Worm (Caenorhabditis elegans): ENCODE data around the gene C16D9.6.
A peak's percentile ranks its signal among the peaks of the same experiment; 100 is the strongest.

The C16D9.6 gene

DNA sequence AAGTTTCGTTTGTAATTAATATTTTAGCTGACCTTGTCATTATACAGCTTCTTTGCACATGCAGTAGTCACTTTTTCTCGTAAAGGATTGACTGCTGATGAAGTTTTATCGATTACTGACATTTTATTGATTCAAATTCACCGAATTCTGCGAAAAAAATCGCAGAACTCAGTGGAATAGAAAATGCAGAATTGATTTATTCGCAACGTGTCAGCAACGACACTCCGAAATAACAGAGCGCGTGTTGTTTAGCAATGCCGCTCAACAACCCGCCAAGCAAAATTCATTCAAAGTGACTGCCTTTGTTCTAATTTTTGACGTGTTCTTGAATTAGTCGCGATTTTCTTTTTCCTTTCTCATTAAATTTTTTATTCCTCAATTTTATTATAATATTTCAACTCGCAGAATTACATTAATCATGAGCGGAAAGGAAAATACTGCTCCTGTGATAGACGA is 29.0 kb downstream of the C16D9.6 start, which contains the start of the genes cogc-6 and air-1:
Gene cogc-6, minus strand, starts transcription at position 234 of the 456 bp plus-strand sequence.
Gene air-1, plus strand, starts transcription at position 406 of the 456 bp plus-strand sequence.
- TF ChIP-seq mec-3 (tag; optimal IDR thresholded peaks at IDR 0.05; ENCODE audit: borderline replicate concordance): no peak
- TF ChIP-seq elt-4 (tag; optimal IDR thresholded peaks at IDR 0.05): no peak
- no peak for TF ChIP-seq nfya-1 (tag; optimal IDR thresholded peaks at IDR 0.05)
- TF ChIP-seq ahr-1 (tag; optimal IDR thresholded peaks at IDR 0.05): no peak

DNA sequence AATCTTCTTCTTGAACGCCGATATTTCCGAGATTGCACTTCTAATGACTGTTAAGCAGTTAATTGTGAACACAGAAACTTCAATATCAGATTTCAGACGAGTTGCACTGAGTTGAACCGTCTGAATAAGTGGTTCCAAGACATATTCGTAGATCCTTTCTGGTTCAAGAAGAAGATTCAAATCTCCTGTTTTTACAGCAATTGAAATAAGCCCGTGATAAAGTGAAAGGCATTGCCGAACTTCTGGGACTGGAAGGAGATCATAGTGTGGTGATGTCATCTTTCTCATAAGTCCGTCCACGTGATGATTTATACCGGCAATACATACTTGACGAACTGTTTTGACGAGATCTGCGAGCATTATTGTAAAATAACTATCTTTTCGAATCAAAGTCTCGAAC is 30.6 kb downstream of the C16D9.6 start:
- no peak for TF ChIP-seq Y22D7AL.16 (tag; optimal IDR thresholded peaks at IDR 0.05)
- TF ChIP-seq lim-6 (tag; optimal IDR thresholded peaks at IDR 0.05): no peak
- no peak for TF ChIP-seq T23F11.4 (GFP tag; optimal IDR thresholded peaks at IDR 0.05)
- no peak for TF ChIP-seq C08G9.2 (tag; optimal IDR thresholded peaks at IDR 0.05)

DNA sequence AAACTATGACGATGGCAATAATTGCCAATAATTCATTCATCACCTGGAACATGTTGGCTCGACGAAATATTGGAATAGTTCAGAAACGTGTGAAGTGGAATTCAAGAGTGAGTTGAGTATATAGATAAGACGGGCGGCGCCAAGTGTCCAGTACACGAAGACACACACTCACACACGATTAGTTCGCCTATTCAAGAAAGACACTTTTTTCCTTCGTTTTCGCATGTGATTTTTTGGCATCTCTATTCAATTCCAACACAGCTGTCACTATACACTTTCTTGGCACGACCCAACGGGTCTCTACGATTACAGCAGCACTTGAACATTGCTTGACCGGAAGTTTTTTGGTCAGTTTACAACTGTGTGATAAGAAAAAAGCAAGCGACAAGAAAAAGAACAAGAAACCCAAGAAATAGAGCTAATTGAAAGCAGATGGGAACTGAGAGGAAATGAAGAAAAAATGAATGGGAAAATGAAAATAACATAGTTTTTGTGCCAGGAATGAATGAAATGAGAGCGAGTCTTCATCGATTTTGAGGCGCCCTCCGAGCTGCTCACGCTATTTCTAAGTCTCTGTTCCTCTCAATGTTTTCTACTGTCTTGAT is 32.3 kb downstream of the C16D9.6 start, which contains the start of gene K07C11.8:
Gene K07C11.8, minus strand, starts transcription at position 224 of the 605 bp plus-strand sequence.
- TF ChIP-seq C38D4.7 (GFP tag; optimal IDR thresholded peaks at IDR 0.05) (no peak), ceh-48 (tag; optimal IDR thresholded peaks at IDR 0.05) (peak; percentile 51)

DNA sequence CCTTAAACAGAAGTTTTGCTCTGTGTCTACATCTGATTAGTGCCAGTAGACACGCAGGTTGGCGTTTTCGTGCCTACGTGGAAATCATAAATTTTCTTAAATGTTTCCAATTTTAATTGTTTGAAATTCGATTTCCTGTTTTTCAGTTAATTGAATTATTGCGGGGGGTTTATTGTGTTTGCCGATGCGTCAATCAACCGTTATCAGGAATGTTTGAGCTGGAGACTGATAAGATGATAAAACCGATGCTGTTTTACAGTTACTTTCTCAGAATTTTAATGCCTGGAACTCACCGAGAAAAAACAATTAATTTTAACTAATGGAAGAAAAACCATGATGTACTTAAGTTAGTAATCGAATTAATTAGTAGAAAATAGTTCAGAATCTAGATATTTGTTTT is 33.0 kb downstream of the C16D9.6 start:
- TF ChIP-seq elt-2 (tag; optimal IDR thresholded peaks at IDR 0.05) (peak; percentile 87), ceh-34 (tag; optimal IDR thresholded peaks at IDR 0.05) (no peak)

DNA sequence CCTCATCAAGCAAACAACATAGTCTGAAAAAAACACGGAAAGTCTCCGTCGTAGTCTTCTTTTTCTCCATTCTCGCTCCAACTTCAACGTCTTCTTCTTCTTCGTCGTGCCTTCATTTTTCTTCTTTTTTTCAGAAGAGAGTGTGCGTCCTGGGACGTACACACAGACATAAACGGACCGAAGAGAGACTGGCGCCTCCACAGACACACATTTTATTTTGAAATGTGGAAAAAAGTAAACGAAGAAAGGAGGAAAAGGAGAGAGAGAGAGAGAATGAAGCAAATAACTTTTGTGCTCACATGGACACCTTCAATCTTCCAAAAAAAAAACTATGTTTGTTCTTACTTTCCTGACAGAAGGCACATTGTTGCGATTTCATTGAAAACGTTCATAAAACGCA is 35.0 kb downstream of the C16D9.6 start:
- TF ChIP-seq npax-4 (tag; optimal IDR thresholded peaks at IDR 0.05) (no peak), syd-9 (tag; optimal IDR thresholded peaks at IDR 0.05) (no peak), ceh-6 (GFP tag; optimal IDR thresholded peaks at IDR 0.05) (no peak), dve-1 (tag; optimal IDR thresholded peaks at IDR 0.05) (no peak)

DNA sequence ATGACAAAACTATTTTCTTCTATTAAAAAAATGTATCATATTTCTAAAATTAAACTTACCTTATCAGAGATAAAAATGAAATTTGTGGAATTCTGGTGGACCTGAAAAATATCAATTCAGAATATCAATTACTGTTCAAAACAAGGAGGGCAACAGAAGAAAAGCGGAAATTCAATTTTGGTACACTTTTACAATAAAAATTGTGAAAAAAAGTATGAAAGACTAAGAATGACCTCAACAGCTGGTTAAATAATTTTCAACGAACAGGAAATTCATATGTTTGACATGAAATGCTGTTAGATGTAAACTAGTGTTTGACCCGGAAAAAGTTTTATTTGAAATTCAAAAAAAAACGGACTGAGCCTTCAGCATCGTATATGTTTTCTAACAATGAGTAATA is 36.2 kb downstream of the C16D9.6 start, which contains the start of gene K07C11.7:
Gene K07C11.7, minus strand, starts transcription at position 101 of the 400 bp plus-strand sequence.
- TF ChIP-seq zip-5 (tag; optimal IDR thresholded peaks at IDR 0.05) (no peak), ceh-6 (GFP tag; optimal IDR thresholded peaks at IDR 0.05) (no peak), ztf-16 (tag; optimal IDR thresholded peaks at IDR 0.05) (no peak), pax-1 (tag; optimal IDR thresholded peaks at IDR 0.05) (no peak)

DNA sequence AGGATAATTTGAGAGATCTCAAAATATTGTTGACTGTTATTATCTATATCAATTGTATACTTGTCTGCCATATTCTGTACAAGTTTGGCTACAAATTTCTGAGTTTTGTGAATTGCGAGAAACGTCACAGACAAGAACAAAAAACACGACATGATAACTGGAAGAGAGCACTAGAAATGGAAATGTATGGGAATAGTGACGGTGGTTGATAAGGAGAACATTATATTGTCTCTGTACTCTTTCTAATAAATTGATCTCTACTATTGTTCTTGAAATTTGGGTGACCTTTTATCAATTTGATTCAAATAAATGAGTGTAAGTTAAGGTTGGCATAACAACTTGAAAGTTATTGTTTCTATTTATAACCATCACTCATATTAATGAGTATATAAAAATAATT is 37.3 kb downstream of the C16D9.6 start:
- TF ChIP-seq fkh-6 (tag; optimal IDR thresholded peaks at IDR 0.05) (no peak), hlh-30 (tag; optimal IDR thresholded peaks at IDR 0.05; ENCODE audit: insufficient read depth) (no peak), fkh-10 (GFP tag; optimal IDR thresholded peaks at IDR 0.05) (no peak), ceh-6 (GFP tag; optimal IDR thresholded peaks at IDR 0.05) (no peak), npax-4 (tag; optimal IDR thresholded peaks at IDR 0.05) (no peak), hlh-15 (tag; optimal IDR thresholded peaks at IDR 0.05) (no peak), T23F11.4 (GFP tag; optimal IDR thresholded peaks at IDR 0.05) (no peak), unc-42 (tag; optimal IDR thresholded peaks at IDR 0.05) (no peak), elt-2 (tag; optimal IDR thresholded peaks at IDR 0.05) (peak; percentile 16)

DNA sequence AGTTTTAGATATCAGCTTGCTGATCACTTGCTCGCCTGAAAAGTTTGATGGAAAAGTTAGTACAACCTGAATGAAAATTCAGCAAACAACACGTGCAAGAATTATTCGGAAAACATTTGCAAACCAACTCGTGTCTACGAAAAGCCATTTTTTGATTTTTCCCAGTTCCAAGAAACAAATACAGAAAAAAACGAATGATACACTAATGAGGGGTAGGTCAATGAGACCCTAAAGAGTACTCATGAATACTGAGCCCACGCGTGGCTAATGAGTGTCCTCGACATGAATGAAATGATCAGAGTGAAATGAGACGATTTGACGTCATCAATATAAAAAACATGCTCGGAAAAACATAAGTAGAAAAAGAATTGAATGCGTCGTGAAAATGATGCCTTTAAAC is 38.1 kb downstream of the C16D9.6 start:
- TF ChIP-seq ttx-3 (tag; optimal IDR thresholded peaks at IDR 0.05): no peak
- TF ChIP-seq che-1 (tag; optimal IDR thresholded peaks at IDR 0.05): no peak
- TF ChIP-seq unc-55 (GFP tag; optimal IDR thresholded peaks at IDR 0.05): no peak
- TF ChIP-seq ceh-2 (tag; optimal IDR thresholded peaks at IDR 0.05): no peak
- no peak for TF ChIP-seq hlh-6 (tag; optimal IDR thresholded peaks at IDR 0.05)
- TF ChIP-seq dve-1 (tag; optimal IDR thresholded peaks at IDR 0.05): no peak
- TF ChIP-seq nhr-11 (tag; optimal IDR thresholded peaks at IDR 0.05): no peak
- no peak for TF ChIP-seq tbx-7 (tag; optimal IDR thresholded peaks at IDR 0.05)
- TF ChIP-seq pha-2 (tag; optimal IDR thresholded peaks at IDR 0.05): no peak
- TF ChIP-seq pax-1 (tag; optimal IDR thresholded peaks at IDR 0.05): no peak
- TF ChIP-seq nhr-232 (tag; optimal IDR thresholded peaks at IDR 0.05): no peak
- TF ChIP-seq eyg-1 (tag; optimal IDR thresholded peaks at IDR 0.05): no peak
- no peak for TF ChIP-seq T23F11.4 (GFP tag; optimal IDR thresholded peaks at IDR 0.05)

Measured in whole organism, late embryonic.